Fruit fly (Drosophila melanogaster) Kc167 (cell line): ENCODE measurements around the gene plh.

Experiments used
- Myc ChIP-seq: fragments of >200 bp; optimal IDR thresholded peaks from 2 replicates; lab custom pipeline; 2017; ENCODE audit warnings: missing external identifiers
- Sin3A ChIP-seq: fragments of >200 bp; optimal IDR thresholded peaks from 2 replicates; lab custom pipeline; 2018; ENCODE audit warnings: missing external identifiers
- h ChIP-seq: fragments of >200 bp; optimal IDR thresholded peaks from 3 replicates; lab custom pipeline; 2018; ENCODE audit warnings: missing external identifiers
- insv ChIP-seq: fragments of >200 bp; optimal IDR thresholded peaks from 3 replicates; lab custom pipeline; 2018; ENCODE audit warnings: missing external identifiers
- psq ChIP-seq: fragments of >200 bp; optimal IDR thresholded peaks from 2 replicates; lab custom pipeline; 2017; ENCODE audit warnings: missing external identifiers
- ttk ChIP-seq: sonication (Bioruptor generic); optimal IDR thresholded peaks from 2 replicates; lab custom pipeline; 2017; ENCODE audit warnings: missing external identifiers

Gene plh

dm6 chr3R:4993385-4993784, 17.4 kb downstream of the plh start:
- no peak for TF ChIP-seq h (lab: Kevin White, UChicago)
- TF ChIP-seq Sin3A (lab: Kevin White, UChicago): no peak
- no peak for TF ChIP-seq insv (lab: Kevin White, UChicago)
- no peak for TF ChIP-seq psq (lab: Kevin White, UChicago)
- no peak for TF ChIP-seq ttk (lab: Kevin White, UChicago)
- TF ChIP-seq Myc (lab: Kevin White, UChicago): no peak

DNA sequence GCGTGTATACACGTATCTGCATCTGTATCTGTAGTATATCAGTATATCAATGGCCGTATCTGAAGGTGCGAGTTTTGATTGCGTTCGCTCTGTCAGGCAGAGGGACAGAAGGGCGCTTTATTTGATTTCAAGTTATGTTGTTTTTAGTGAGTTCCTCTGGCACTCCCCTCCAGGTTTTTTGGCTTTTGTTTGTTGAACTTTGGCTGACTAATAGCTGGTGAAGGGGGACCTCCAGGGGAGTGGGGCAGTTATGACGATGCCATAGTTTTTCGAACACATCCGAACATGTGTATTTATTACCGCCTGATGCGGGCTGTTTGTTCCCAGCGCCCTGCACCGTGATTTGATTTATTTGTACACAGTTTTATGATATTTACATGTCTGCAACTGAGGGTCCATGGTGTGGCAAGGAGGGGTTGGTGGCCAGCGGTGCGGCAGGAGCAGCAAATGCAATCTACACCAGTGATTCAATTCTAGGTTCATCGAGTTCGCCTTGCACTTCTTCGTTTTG, 18.5 kb downstream of the plh start:
- TF ChIP-seq ttk (lab: Kevin White, UChicago) (no peak), insv (lab: Kevin White, UChicago) (no peak), h (lab: Kevin White, UChicago) (no peak), Myc (lab: Kevin White, UChicago) (no peak), psq (lab: Kevin White, UChicago) (no peak), Sin3A (lab: Kevin White, UChicago) (no peak)

DNA sequence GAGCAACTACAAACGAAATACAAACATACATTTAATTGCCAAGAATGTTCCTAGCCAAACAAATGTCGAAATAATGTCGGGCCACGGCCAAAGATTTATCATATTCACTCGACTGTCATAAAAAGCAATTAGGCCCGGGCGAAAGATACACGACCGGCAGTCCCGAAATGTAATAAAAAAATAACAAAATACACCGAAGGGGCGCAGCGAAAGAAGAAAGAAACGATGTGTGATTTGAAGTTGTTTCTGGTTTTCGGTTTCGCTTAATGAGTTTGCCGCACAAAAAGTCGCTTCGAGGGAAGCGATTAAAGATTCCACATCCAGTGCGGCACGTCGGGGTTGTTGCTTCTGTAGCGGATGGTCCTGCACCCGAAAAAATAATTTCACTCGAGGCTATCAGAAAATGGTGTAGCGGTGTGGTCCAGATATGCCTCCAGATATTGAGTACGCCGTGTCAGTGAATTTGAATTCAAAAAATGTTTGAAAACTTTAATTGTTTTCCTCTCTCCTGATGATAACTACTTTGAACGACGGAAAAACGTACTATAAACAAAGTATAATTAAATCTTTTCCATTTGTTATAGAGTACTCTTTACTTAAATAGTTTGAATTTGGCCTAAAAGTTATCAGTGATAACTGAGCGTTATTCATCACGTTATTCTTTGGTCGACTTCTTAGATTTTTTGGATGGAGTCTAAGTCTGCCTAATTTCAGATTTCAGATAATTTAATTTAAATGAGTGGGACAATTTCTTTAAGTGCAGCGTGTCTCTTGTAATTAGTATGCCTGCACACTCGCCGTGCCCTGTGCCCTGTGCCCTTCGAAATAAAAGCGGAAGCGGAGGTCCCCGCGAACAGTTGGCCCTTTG, 21.4 kb downstream of the plh start:
- TF ChIP-seq ttk (lab: Kevin White, UChicago) (no peak), insv (lab: Kevin White, UChicago) (no peak), Myc (lab: Kevin White, UChicago) (no peak), Sin3A (lab: Kevin White, UChicago) (no peak), h (lab: Kevin White, UChicago) (no peak), psq (lab: Kevin White, UChicago) (no peak)

DNA sequence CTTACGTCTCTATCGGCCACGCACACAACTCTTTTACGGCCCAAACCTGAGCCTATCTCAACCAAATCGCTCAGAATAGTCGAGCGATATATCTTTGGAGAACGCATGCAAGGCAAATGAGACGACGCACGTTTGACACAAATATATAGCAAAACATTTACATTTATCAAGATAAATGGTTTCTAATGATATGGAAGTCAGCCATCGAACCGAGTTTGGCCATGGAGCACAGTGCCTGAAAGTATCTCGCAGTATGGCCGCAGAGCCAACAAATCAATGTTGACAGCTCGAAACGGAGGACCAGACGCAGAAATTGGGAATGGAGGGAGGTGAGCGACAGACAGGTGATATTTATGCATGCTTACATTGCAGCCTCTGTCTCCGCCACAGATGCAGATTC, 23.4 kb downstream of the plh start:
- TF ChIP-seq insv (lab: Kevin White, UChicago) (no peak), h (lab: Kevin White, UChicago) (no peak), ttk (lab: Kevin White, UChicago) (no peak), Sin3A (lab: Kevin White, UChicago) (no peak), psq (lab: Kevin White, UChicago) (no peak), Myc (lab: Kevin White, UChicago) (no peak)

dm6 chr3R:4986666-4987065, 24.2 kb downstream of the plh start:
- TF ChIP-seq insv (lab: Kevin White, UChicago) (no peak), ttk (lab: Kevin White, UChicago) (no peak), h (lab: Kevin White, UChicago) (no peak)

DNA sequence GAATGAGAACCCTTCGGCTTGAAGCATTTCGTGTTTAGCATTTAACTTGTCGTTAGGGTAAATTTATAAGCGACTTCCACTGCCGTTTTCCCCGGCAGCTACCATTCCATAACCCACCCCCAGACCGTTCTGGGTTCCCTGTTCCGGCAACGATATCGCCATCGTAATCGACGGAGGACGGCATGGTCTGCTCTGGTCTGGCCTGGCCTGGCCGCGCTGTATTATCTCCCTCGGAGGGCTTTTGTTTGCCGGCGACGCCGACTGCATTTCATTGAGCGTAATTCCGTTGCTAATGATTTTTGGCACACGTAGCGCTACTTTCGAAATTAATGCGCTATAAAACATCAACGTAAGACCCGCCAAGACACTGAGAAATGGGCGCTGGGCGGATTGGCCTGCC, 26.1 kb downstream of the plh start:
- TF ChIP-seq psq (lab: Kevin White, UChicago) (no peak), insv (lab: Kevin White, UChicago) (no peak), Sin3A (lab: Kevin White, UChicago) (no peak), h (lab: Kevin White, UChicago) (no peak), Myc (lab: Kevin White, UChicago) (no peak), ttk (lab: Kevin White, UChicago) (no peak)

- TF ChIP-seq Myc (lab: Kevin White, UChicago): no peak
- no peak for TF ChIP-seq Sin3A (lab: Kevin White, UChicago)
- no peak for TF ChIP-seq insv (lab: Kevin White, UChicago)
- TF ChIP-seq psq (lab: Kevin White, UChicago): no peak
- TF ChIP-seq h (lab: Kevin White, UChicago): no peak
- TF ChIP-seq ttk (lab: Kevin White, UChicago): no peak
Measured at dm6 chr3R:4984132-4984531, 26.7 kb downstream of the plh start, which contains the start of gene CG14662. Gene CG14662, minus strand, starts transcription at chr3R:4984232.

DNA sequence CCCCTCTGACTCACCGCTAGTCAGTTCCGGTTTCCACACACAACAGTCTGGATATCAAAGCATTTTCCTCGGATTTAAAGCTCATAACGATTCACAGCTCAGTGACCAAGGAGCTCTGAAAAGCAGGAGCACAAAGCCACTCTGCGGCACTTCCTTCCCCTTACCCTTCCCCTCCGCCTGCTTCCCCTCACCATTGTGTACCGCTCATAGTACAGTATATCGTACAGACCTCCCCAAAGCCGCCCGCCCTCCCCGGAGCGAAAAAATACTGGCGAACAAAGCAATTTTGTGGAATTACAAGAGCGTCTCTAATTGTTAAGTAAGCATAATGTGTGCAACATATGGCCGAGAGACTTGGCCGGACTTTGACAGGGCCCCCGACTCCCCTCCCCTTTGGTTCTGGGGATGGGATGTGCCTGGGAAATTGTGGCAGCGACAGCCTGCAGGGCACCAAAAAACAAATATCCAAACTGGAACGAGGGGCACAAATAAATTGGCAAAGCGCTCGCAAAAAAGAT, 29.7 kb downstream of the plh start:
- TF ChIP-seq Sin3A (lab: Kevin White, UChicago): no peak
- TF ChIP-seq Myc (lab: Kevin White, UChicago): no peak
- TF ChIP-seq insv (lab: Kevin White, UChicago): no peak
- no peak for TF ChIP-seq psq (lab: Kevin White, UChicago)
- TF ChIP-seq h (lab: Kevin White, UChicago): no peak
- no peak for TF ChIP-seq ttk (lab: Kevin White, UChicago)

- TF ChIP-seq h (lab: Kevin White, UChicago): no peak
- TF ChIP-seq insv (lab: Kevin White, UChicago): no peak
- TF ChIP-seq Myc (lab: Kevin White, UChicago): no peak
- TF ChIP-seq Sin3A (lab: Kevin White, UChicago): no peak
- TF ChIP-seq ttk (lab: Kevin White, UChicago): no peak
- no peak for TF ChIP-seq psq (lab: Kevin White, UChicago)
Measured at dm6 chr3R:4980069-4980797, 30.6 kb downstream of the plh start.

DNA sequence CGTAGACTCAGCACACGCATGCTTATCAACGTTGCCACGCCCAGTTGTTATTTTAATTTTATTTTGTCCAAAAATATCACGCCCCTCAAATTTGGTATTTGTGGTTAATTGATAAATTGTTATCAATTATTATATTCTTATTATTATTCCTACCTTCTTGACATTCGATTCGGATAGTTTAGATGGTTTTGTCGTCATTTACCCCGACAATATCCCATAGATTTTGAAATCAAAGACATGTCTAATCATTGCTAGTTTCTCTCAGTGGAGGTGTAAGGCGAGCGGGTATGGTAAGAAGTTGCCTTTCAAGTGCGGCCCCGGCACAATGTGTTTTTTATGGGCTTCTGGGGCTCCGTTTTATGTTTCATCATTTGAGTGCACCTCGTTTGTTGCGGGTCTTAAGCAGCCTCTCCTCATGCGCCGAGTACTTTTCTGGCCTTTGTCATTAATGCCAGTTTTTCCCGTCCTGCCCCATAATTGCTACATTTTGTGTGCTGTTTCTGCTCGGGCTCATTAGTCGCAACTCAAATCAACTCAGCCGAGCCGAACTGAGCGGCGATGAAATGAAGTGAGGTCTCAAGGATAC, 31.6 kb downstream of the plh start:
- TF ChIP-seq h (lab: Kevin White, UChicago): no peak
- no peak for TF ChIP-seq psq (lab: Kevin White, UChicago)
- no peak for TF ChIP-seq Myc (lab: Kevin White, UChicago)
- no peak for TF ChIP-seq ttk (lab: Kevin White, UChicago)
- no peak for TF ChIP-seq insv (lab: Kevin White, UChicago)
- TF ChIP-seq Sin3A (lab: Kevin White, UChicago): no peak
